Worm (Caenorhabditis elegans): ENCODE results near the gene hic-1.

The hic-1 gene

ce11 chrX:6598732-6599131, at the start of gene hic-1:
hic-1 (minus strand) TSS chrX:6598832.
- TF ChIP-seq flt-1 (GFP tag; IDR thresholded peaks at IDR 0.05) (no peak), T22C8.4 (GFP tag; IDR thresholded peaks at IDR 0.05) (no peak), ref-1 (GFP tag; conservative IDR thresholded peaks at IDR 0.05) (no peak)

ce11 chrX:6646387-6647061, 47.9 kb upstream of the hic-1 start:
- TF ChIP-seq cog-1 (tag; optimal IDR thresholded peaks at IDR 0.05) (no peak), klf-2 (GFP tag; conservative IDR thresholded peaks at IDR 0.05) (no peak), flt-1 (GFP tag; IDR thresholded peaks at IDR 0.05) (no peak), ztf-23 (GFP tag; IDR thresholded peaks at IDR 0.05) (no peak), ref-1 (GFP tag; conservative IDR thresholded peaks at IDR 0.05) (no peak), tab-1 (GFP tag; IDR thresholded peaks at IDR 0.05) (no peak), T22C8.4 (GFP tag; IDR thresholded peaks at IDR 0.05) (no peak), ztf-29 (GFP tag; IDR thresholded peaks at IDR 0.05) (no peak), med-1 (GFP tag; optimal IDR thresholded peaks at IDR 0.05; ENCODE audit: insufficient read depth) (no peak)

ce11 chrX:6644971-6645704, 46.5 kb upstream of the hic-1 start, which contains the start of gene C56E10.3:
C56E10.3 (plus strand) TSS chrX:6645654.
- TF ChIP-seq ztf-23 (GFP tag; IDR thresholded peaks at IDR 0.05) (no peak), ref-1 (GFP tag; conservative IDR thresholded peaks at IDR 0.05) (no peak), flt-1 (GFP tag; IDR thresholded peaks at IDR 0.05) (no peak)

ce11 chrX:6642798-6643197, 44.2 kb upstream of the hic-1 start:
- TF ChIP-seq flt-1 (GFP tag; IDR thresholded peaks at IDR 0.05), result no peak
- no peak for TF ChIP-seq ztf-29 (GFP tag; IDR thresholded peaks at IDR 0.05)
- TF ChIP-seq tab-1 (GFP tag; IDR thresholded peaks at IDR 0.05), result no peak
- no peak for TF ChIP-seq T22C8.4 (GFP tag; IDR thresholded peaks at IDR 0.05)

ce11 chrX:6641509-6641908, 42.9 kb upstream of the hic-1 start:
- TF ChIP-seq klf-2 (GFP tag; conservative IDR thresholded peaks at IDR 0.05) (no peak), flt-1 (GFP tag; IDR thresholded peaks at IDR 0.05) (no peak), tab-1 (GFP tag; IDR thresholded peaks at IDR 0.05) (no peak), ztf-29 (GFP tag; IDR thresholded peaks at IDR 0.05) (no peak), med-1 (GFP tag; optimal IDR thresholded peaks at IDR 0.05; ENCODE audit: insufficient read depth) (no peak), ztf-23 (GFP tag; IDR thresholded peaks at IDR 0.05) (no peak), cog-1 (tag; optimal IDR thresholded peaks at IDR 0.05) (no peak), ref-1 (GFP tag; conservative IDR thresholded peaks at IDR 0.05) (no peak), T22C8.4 (GFP tag; IDR thresholded peaks at IDR 0.05) (no peak)

- TF ChIP-seq ref-1 (GFP tag; conservative IDR thresholded peaks at IDR 0.05) (no peak), ztf-29 (GFP tag; IDR thresholded peaks at IDR 0.05) (no peak), flt-1 (GFP tag; IDR thresholded peaks at IDR 0.05) (no peak), ztf-23 (GFP tag; IDR thresholded peaks at IDR 0.05) (no peak), tab-1 (GFP tag; IDR thresholded peaks at IDR 0.05) (no peak), T22C8.4 (GFP tag; IDR thresholded peaks at IDR 0.05) (no peak), cog-1 (tag; optimal IDR thresholded peaks at IDR 0.05) (no peak), klf-2 (GFP tag; conservative IDR thresholded peaks at IDR 0.05) (no peak), med-1 (GFP tag; optimal IDR thresholded peaks at IDR 0.05; ENCODE audit: insufficient read depth) (no peak)
Measured at ce11 chrX:6640570-6641199, 42.1 kb upstream of the hic-1 start, which contains the start of gene nhr-120. nhr-120 (minus strand) TSS chrX:6640620.

- no peak for TF ChIP-seq flt-1 (GFP tag; IDR thresholded peaks at IDR 0.05)
- TF ChIP-seq T22C8.4 (GFP tag; IDR thresholded peaks at IDR 0.05), result no peak
- no peak for TF ChIP-seq ztf-29 (GFP tag; IDR thresholded peaks at IDR 0.05)
- no peak for TF ChIP-seq med-1 (GFP tag; optimal IDR thresholded peaks at IDR 0.05; ENCODE audit: insufficient read depth)
- TF ChIP-seq tab-1 (GFP tag; IDR thresholded peaks at IDR 0.05), result no peak
- TF ChIP-seq ztf-23 (GFP tag; IDR thresholded peaks at IDR 0.05), result no peak
- no peak for TF ChIP-seq ref-1 (GFP tag; conservative IDR thresholded peaks at IDR 0.05)
- no peak for TF ChIP-seq cog-1 (tag; optimal IDR thresholded peaks at IDR 0.05)
- no peak for TF ChIP-seq klf-2 (GFP tag; conservative IDR thresholded peaks at IDR 0.05)
Measured at ce11 chrX:6638985-6639573, 40.4 kb upstream of the hic-1 start.

ce11 chrX:6637933-6638332, 39.3 kb upstream of the hic-1 start:
- no peak for TF ChIP-seq ztf-29 (GFP tag; IDR thresholded peaks at IDR 0.05)
- TF ChIP-seq flt-1 (GFP tag; IDR thresholded peaks at IDR 0.05), result no peak
- no peak for TF ChIP-seq klf-2 (GFP tag; conservative IDR thresholded peaks at IDR 0.05)
- no peak for TF ChIP-seq cog-1 (tag; optimal IDR thresholded peaks at IDR 0.05)
- TF ChIP-seq ref-1 (GFP tag; conservative IDR thresholded peaks at IDR 0.05), result no peak
- no peak for TF ChIP-seq T22C8.4 (GFP tag; IDR thresholded peaks at IDR 0.05)
- TF ChIP-seq med-1 (GFP tag; optimal IDR thresholded peaks at IDR 0.05; ENCODE audit: insufficient read depth), result no peak
- TF ChIP-seq ztf-23 (GFP tag; IDR thresholded peaks at IDR 0.05), result no peak
- TF ChIP-seq tab-1 (GFP tag; IDR thresholded peaks at IDR 0.05), result no peak

ce11 chrX:6635173-6635572, 36.5 kb upstream of the hic-1 start, which contains the start of gene aexr-1:
aexr-1 (minus strand) TSS chrX:6635273.
- TF ChIP-seq med-1 (GFP tag; optimal IDR thresholded peaks at IDR 0.05; ENCODE audit: insufficient read depth) (no peak), T22C8.4 (GFP tag; IDR thresholded peaks at IDR 0.05) (no peak), klf-2 (GFP tag; conservative IDR thresholded peaks at IDR 0.05) (no peak), ztf-23 (GFP tag; IDR thresholded peaks at IDR 0.05) (no peak), flt-1 (GFP tag; IDR thresholded peaks at IDR 0.05) (no peak), cog-1 (tag; optimal IDR thresholded peaks at IDR 0.05) (no peak)

Measured in whole organism, midembryonic.